Fruit fly (Drosophila melanogaster) whole organism, embryonic: ENCODE measurements around the gene CG10089.
A peak's percentile ranks its signal among the peaks of the same experiment; 100 is the strongest.

Source experiments
- B-H2 ChIP-seq: fragments of 200-800 bp; sonication (Bioruptor generic); optimal IDR thresholded peaks from 2 replicates; lab custom pipeline; 2018; ENCODE audit warnings: missing biosample characterization, mild to moderate bottlenecking, missing genetic modification characterization
- BtbVII ChIP-seq: fragments of 200-800 bp; sonication (Bioruptor generic); optimal IDR thresholded peaks from 3 replicates; lab custom pipeline; 2017; ENCODE audit warnings: missing biosample characterization, mild to moderate bottlenecking, missing genetic modification characterization
- CG10209 ChIP-seq: fragments of 200-800 bp; sonication (Bioruptor generic); optimal IDR thresholded peaks from 3 replicates; lab custom pipeline; 2017; ENCODE audit warnings: missing biosample characterization, mild to moderate bottlenecking, missing genetic modification characterization, missing genetic modification reagents
- CG11085 ChIP-seq: fragments of 200-800 bp; sonication (Bioruptor generic); IDR thresholded peaks from 2 replicates; pipeline ENCODE4 v1.3.6; 2022; ENCODE audit warnings: missing biosample characterization, missing genetic modification characterization
- CG11093 ChIP-seq: fragments of 200-800 bp; sonication (Bioruptor generic); IDR thresholded peaks from 3 replicates; pipeline ENCODE4 v1.3.6; 2022; ENCODE audit warnings: missing biosample characterization, missing genetic modification characterization
- CG12769 ChIP-seq: fragments of 200-800 bp; sonication (Bioruptor generic); optimal IDR thresholded peaks from 2 replicates; lab custom pipeline; 2019; ENCODE audit warnings: missing biosample characterization, mild to moderate bottlenecking, missing genetic modification characterization, moderate library complexity
- CG1529 ChIP-seq: fragments of 200-800 bp; sonication (Bioruptor generic); optimal IDR thresholded peaks from 3 replicates; lab custom pipeline; 2018; ENCODE audit warnings: missing biosample characterization, missing genetic modification characterization
- CG1602 ChIP-seq: fragments of 200-800 bp; sonication (Bioruptor generic); optimal IDR thresholded peaks from 3 replicates; lab custom pipeline; 2016; ENCODE audit warnings: missing biosample characterization, missing genetic modification characterization
- CG16813 ChIP-seq: fragments of 200-800 bp; sonication (Bioruptor generic); IDR thresholded peaks from 3 replicates; pipeline ENCODE4 v1.3.6; 2022; ENCODE audit warnings: missing biosample characterization, missing genetic modification characterization; ENCODE audit not compliant: partially characterized antibody
- CG16815 ChIP-seq: fragments of 200-800 bp; sonication (Bioruptor generic); optimal IDR thresholded peaks from 3 replicates; lab custom pipeline; 2017; ENCODE audit warnings: missing biosample characterization, mild to moderate bottlenecking, missing genetic modification characterization
- CG16863 ChIP-seq: fragments of 200-800 bp; sonication (Bioruptor generic); optimal IDR thresholded peaks from 3 replicates; lab custom pipeline; 2016; ENCODE audit warnings: missing biosample characterization, missing genetic modification characterization
- CG17359 ChIP-seq: fragments of 200-800 bp; sonication (Bioruptor generic); optimal IDR thresholded peaks from 3 replicates; lab custom pipeline; 2018; ENCODE audit warnings: missing biosample characterization, mild to moderate bottlenecking, missing genetic modification characterization, moderate library complexity
- CG2199 ChIP-seq: fragments of 200-800 bp; sonication (Bioruptor generic); IDR thresholded peaks from 3 replicates; pipeline ENCODE4 v1.3.6; 2022; ENCODE audit warnings: missing biosample characterization, missing genetic modification characterization
- CG30020 ChIP-seq: fragments of 200-800 bp; optimal IDR thresholded peaks from 2 replicates; lab custom pipeline; 2019; ENCODE audit warnings: missing biosample characterization, mild to moderate bottlenecking, missing genetic modification characterization, moderate library complexity
- CG30403 ChIP-seq: fragments of 200-800 bp; sonication (Bioruptor generic); optimal IDR thresholded peaks from 3 replicates; lab custom pipeline; 2016; ENCODE audit warnings: missing biosample characterization, missing genetic modification characterization
- CG3407 ChIP-seq: fragments of 200-800 bp; sonication (Bioruptor generic); optimal IDR thresholded peaks from 2 replicates; lab custom pipeline; 2018; ENCODE audit warnings: missing biosample characterization, mild to moderate bottlenecking, missing genetic modification characterization
- CG34422 ChIP-seq: fragments of 200-800 bp; sonication (Bioruptor generic); IDR thresholded peaks from 3 replicates; pipeline ENCODE4 v1.3.6; 2022; ENCODE audit warnings: missing biosample characterization, missing genetic modification characterization
- CG6175 ChIP-seq: fragments of 200-800 bp; sonication (Bioruptor generic); IDR thresholded peaks from 3 replicates; pipeline ENCODE4 v1.3.6; 2022; ENCODE audit warnings: missing biosample characterization, missing genetic modification characterization
- CG6272 ChIP-seq: fragments of 200-800 bp; sonication (Bioruptor generic); IDR thresholded peaks from 2 replicates; pipeline ENCODE4 v1.3.6; 2022; ENCODE audit warnings: missing biosample characterization, missing genetic modification characterization
- CG7786 ChIP-seq: fragments of 200-800 bp; sonication (Bioruptor generic); optimal IDR thresholded peaks from 2 replicates; lab custom pipeline; 2016; ENCODE audit warnings: missing biosample characterization, missing genetic modification characterization
- CG7928 ChIP-seq: fragments of 200-800 bp; sonication (Bioruptor generic); optimal IDR thresholded peaks from 2 replicates; lab custom pipeline; 2017; ENCODE audit warnings: missing biosample characterization, mild to moderate bottlenecking, missing genetic modification characterization
- CG8765 ChIP-seq: fragments of 200-800 bp; sonication (Bioruptor generic); IDR thresholded peaks from 2 replicates; pipeline ENCODE4 v1.3.6; 2022; ENCODE audit warnings: missing biosample characterization, missing genetic modification characterization
- CG9817 ChIP-seq: fragments of 200-800 bp; sonication (Bioruptor generic); optimal IDR thresholded peaks from 2 replicates; lab custom pipeline; 2018; ENCODE audit warnings: missing biosample characterization, mild to moderate bottlenecking, missing genetic modification characterization, moderate library complexity
- H2.0 ChIP-seq: fragments of 200-800 bp; sonication (Bioruptor generic); IDR thresholded peaks from 2 replicates; pipeline ENCODE4 v1.3.6; 2022; ENCODE audit warnings: missing biosample characterization, missing genetic modification characterization
- HLHmδ ChIP-seq: fragments of 200-800 bp; sonication (Bioruptor generic); optimal IDR thresholded peaks from 2 replicates; lab custom pipeline; 2018; ENCODE audit warnings: missing biosample characterization, mild to moderate bottlenecking, missing genetic modification characterization, moderate library complexity
- Lpt ChIP-seq: fragments of >200 bp; optimal IDR thresholded peaks from 2 replicates; lab custom pipeline; 2018; ENCODE audit warnings: missing biosample characterization, missing genetic modification characterization
- Poxn ChIP-seq: fragments of 200-800 bp; sonication (Bioruptor generic); IDR thresholded peaks from 2 replicates; pipeline ENCODE4 v1.3.6; 2022; ENCODE audit warnings: missing biosample characterization, missing genetic modification characterization
- Rfx ChIP-seq: fragments of 200-800 bp; sonication (Bioruptor generic); IDR thresholded peaks from 2 replicates; pipeline ENCODE4 v1.3.6; 2022; ENCODE audit warnings: missing biosample characterization, missing genetic modification characterization
- Vsx1 ChIP-seq: fragments of 200-800 bp; sonication (Bioruptor generic); optimal IDR thresholded peaks from 2 replicates; lab custom pipeline; 2017; ENCODE audit warnings: missing biosample characterization, mild to moderate bottlenecking, missing genetic modification characterization, missing genetic modification reagents
- chn ChIP-seq: fragments of 200-800 bp; sonication (Bioruptor generic); optimal IDR thresholded peaks from 2 replicates; lab custom pipeline; 2016; ENCODE audit warnings: missing biosample characterization, missing genetic modification characterization
- ci ChIP-seq: fragments of 200-800 bp; sonication (Bioruptor generic); IDR thresholded peaks from 3 replicates; pipeline ENCODE4 v1.3.6; 2022; ENCODE audit warnings: missing biosample characterization, missing genetic modification characterization
- crc ChIP-seq: fragments of 200-800 bp; sonication (Bioruptor generic); optimal IDR thresholded peaks from 2 replicates; lab custom pipeline; 2016; ENCODE audit warnings: missing biosample characterization, missing genetic modification characterization
- dimm ChIP-seq: fragments of 200-800 bp; sonication (Bioruptor generic); IDR thresholded peaks from 2 replicates; pipeline ENCODE4 v1.3.6; 2022; ENCODE audit warnings: missing biosample characterization, missing genetic modification characterization
- disco-r ChIP-seq: fragments of 200-800 bp; sonication (Bioruptor generic); optimal IDR thresholded peaks from 2 replicates; lab custom pipeline; 2016; ENCODE audit warnings: missing biosample characterization, missing genetic modification characterization
- fd3F ChIP-seq: fragments of 200-800 bp; sonication (Bioruptor generic); optimal IDR thresholded peaks from 2 replicates; lab custom pipeline; 2018; ENCODE audit warnings: missing biosample characterization, mild to moderate bottlenecking, missing genetic modification characterization, moderate library complexity
- gcm ChIP-seq: fragments of 200-800 bp; sonication (Bioruptor generic); optimal IDR thresholded peaks from 2 replicates; lab custom pipeline; 2019; ENCODE audit warnings: missing biosample characterization, mild to moderate bottlenecking, missing genetic modification characterization, moderate library complexity
- kah ChIP-seq: fragments of 200-800 bp; sonication (Bioruptor generic); optimal IDR thresholded peaks from 2 replicates; lab custom pipeline; 2018; ENCODE audit warnings: missing biosample characterization, mild to moderate bottlenecking, missing genetic modification characterization
- lab ChIP-seq: fragments of 200-800 bp; sonication (Bioruptor generic); optimal IDR thresholded peaks from 3 replicates; lab custom pipeline; 2017; ENCODE audit warnings: missing biosample characterization, missing genetic modification characterization, mild to moderate bottlenecking, moderate library complexity, missing genetic modification reagents
- lola ChIP-seq, 3 experiments: fragments of >200 bp in 2 of 3; fragments of 200-800 bp in 1 of 3; sonication (Bioruptor generic) in 1 of 3; optimal IDR thresholded peaks; 2 replicates each; lab custom pipeline; 2017 to 2019; ENCODE audit warnings: missing biosample characterization in 3 of 3, missing genetic modification characterization in 3 of 3, mild to moderate bottlenecking in 1 of 3, moderate library complexity in 1 of 3
- maf-S ChIP-seq: fragments of 200-800 bp; sonication (Bioruptor generic); optimal IDR thresholded peaks from 2 replicates; lab custom pipeline; 2016; ENCODE audit warnings: missing biosample characterization, missing genetic modification characterization
- phol ChIP-seq: fragments of 200-800 bp; sonication (Bioruptor generic); optimal IDR thresholded peaks from 3 replicates; lab custom pipeline; 2018; ENCODE audit warnings: missing biosample characterization, mild to moderate bottlenecking, missing genetic modification characterization, moderate library complexity
- sima ChIP-seq: fragments of 200-800 bp; sonication (Bioruptor generic); optimal IDR thresholded peaks from 2 replicates; lab custom pipeline; 2016; ENCODE audit warnings: missing biosample characterization, missing genetic modification characterization
- slbo ChIP-seq: fragments of 200-800 bp; sonication (Bioruptor generic); IDR thresholded peaks from 2 replicates; pipeline ENCODE4 v1.3.6; 2022; ENCODE audit warnings: missing biosample characterization, missing genetic modification characterization
- slp2 ChIP-seq: fragments of 200-800 bp; sonication (Bioruptor generic); optimal IDR thresholded peaks from 2 replicates; lab custom pipeline; 2016; ENCODE audit warnings: missing biosample characterization, missing genetic modification characterization
- so ChIP-seq: fragments of 200-800 bp; sonication (Bioruptor generic); IDR thresholded peaks from 3 replicates; pipeline ENCODE4 v1.3.6; 2022; ENCODE audit warnings: missing biosample characterization, missing genetic modification characterization
- stc ChIP-seq: fragments of 200-800 bp; sonication (Bioruptor generic); IDR thresholded peaks from 2 replicates; pipeline ENCODE4 v1.3.6; 2022; ENCODE audit warnings: missing biosample characterization, missing genetic modification characterization
- tin ChIP-seq: fragments of 200-800 bp; sonication (Bioruptor generic); optimal IDR thresholded peaks from 3 replicates; lab custom pipeline; 2016; ENCODE audit warnings: missing biosample characterization, missing genetic modification characterization
- tll ChIP-seq, 2 experiments: fragments of 200-800 bp in 1 of 2; fragments of >200 bp in 1 of 2; sonication (Bioruptor generic) in 1 of 2; optimal IDR thresholded peaks; 2 replicates each; lab custom pipeline; 2017 to 2019; ENCODE audit warnings: missing biosample characterization in 2 of 2, missing genetic modification characterization in 2 of 2, mild to moderate bottlenecking in 1 of 2, moderate library complexity in 1 of 2
- wdn ChIP-seq: fragments of 200-800 bp; sonication (Bioruptor generic); IDR thresholded peaks from 2 replicates; pipeline ENCODE4 v1.3.6; 2022; ENCODE audit warnings: missing biosample characterization, missing genetic modification characterization
- zen2 ChIP-seq: fragments of 200-800 bp; sonication (Bioruptor generic); IDR thresholded peaks from 3 replicates; pipeline ENCODE4 v1.3.6; 2022; ENCODE audit warnings: missing biosample characterization, missing genetic modification characterization; ENCODE audit not compliant: partially characterized antibody

Gene CG10089

dm6 chr3L:13479609-13480240, 5.1 kb upstream of the CG10089 start (continued):
- TF ChIP-seq slp2 (GFP tag; lab: Kevin White, UChicago), result no peak
- peak; percentile 31; the same call in 1 of the 3 replicates for TF ChIP-seq CG34422
- 0 out of 3 replicates have a peak, but pooled peaks have one; percentile 69 for TF ChIP-seq CG2199 (GFP tag; lab: Robert Waterston, UW)
- peak; percentile 41 for TF ChIP-seq CG10209
- no peak for TF ChIP-seq CG11093 (GFP tag; lab: Robert Waterston, UW)
- TF ChIP-seq CG9817 (tag; lab: Kevin White, UChicago), result peak; percentile 54
- no peak for TF ChIP-seq CG16863
- TF ChIP-seq so (GFP tag; lab: Robert Waterston, UW), result 0 out of 3 replicates have a peak, but pooled peaks have one; percentile 56
- no peak for TF ChIP-seq dimm (GFP tag; lab: Robert Waterston, UW)
- TF ChIP-seq tin (GFP tag; lab: Kevin White, UChicago), result peak; percentile 6
- no peak for TF ChIP-seq HLHmδ (GFP tag; lab: Kevin White, UChicago)
- no peak for TF ChIP-seq lola (GFP tag; optimal IDR thresholded peaks at IDR 0.05; lab: Kevin White, UChicago)
- TF ChIP-seq CG7786 (GFP tag; lab: Kevin White, UChicago), result peak; percentile 63
- no peak for TF ChIP-seq H2.0
- no peak for TF ChIP-seq maf-S (GFP tag; lab: Kevin White, UChicago)
- peak; percentile 69 for TF ChIP-seq BtbVII (GFP tag; lab: Kevin White, UChicago)
- TF ChIP-seq CG16815 (GFP tag; lab: Kevin White, UChicago), result peak; percentile 18
- TF ChIP-seq sima (GFP tag; lab: Kevin White, UChicago), result no peak
- no peak for TF ChIP-seq CG7928 (GFP tag; lab: Kevin White, UChicago)
- peak; percentile 69 for TF ChIP-seq Rfx (GFP tag; lab: Robert Waterston, UW)
- peak; percentile 49 for TF ChIP-seq CG17359 (tag; lab: Kevin White, UChicago)
- TF ChIP-seq CG3407 (GFP tag; lab: Kevin White, UChicago), result no peak
- TF ChIP-seq kah (GFP tag; lab: Kevin White, UChicago), result no peak
- no peak for TF ChIP-seq Poxn (GFP tag; lab: Robert Waterston, UW)
- no peak for TF ChIP-seq CG6272 (GFP tag; lab: Robert Waterston, UW)
- TF ChIP-seq B-H2 (GFP tag; lab: Kevin White, UChicago), result peak; percentile 15
- no peak for TF ChIP-seq crc (GFP tag; lab: Kevin White, UChicago)
- no peak for TF ChIP-seq Vsx1 (GFP tag; lab: Kevin White, UChicago)
- TF ChIP-seq CG11085, result no peak
- TF ChIP-seq chn (GFP tag; lab: Kevin White, UChicago), result no peak
- TF ChIP-seq CG6175 (GFP tag; lab: Robert Waterston, UW), result 0 out of 3 replicates have a peak, but pooled peaks have one; percentile 9
- TF ChIP-seq ci, result no peak; the same call in 2 of the 3 replicates
- TF ChIP-seq CG1529 (GFP tag; lab: Kevin White, UChicago), result no peak
- TF ChIP-seq zen2 (GFP tag; lab: Robert Waterston, UW), result no peak
- peak; percentile 19 for TF ChIP-seq CG1602 (GFP tag; lab: Kevin White, UChicago)
- no peak for TF ChIP-seq CG8765 (GFP tag; lab: Robert Waterston, UW)
- TF ChIP-seq phol (tag; lab: Kevin White, UChicago), result peak; percentile 48
- peak; percentile 35 for TF ChIP-seq fd3F (GFP tag; lab: Kevin White, UChicago)
- TF ChIP-seq CG30020 (tag; lab: Kevin White, UChicago), result no peak
- TF ChIP-seq gcm (GFP tag; lab: Kevin White, UChicago), result no peak
- TF ChIP-seq CG16813, result no peak
- no peak for TF ChIP-seq stc (GFP tag; lab: Robert Waterston, UW)
- peak; percentile 55 for TF ChIP-seq CG30403 (GFP tag; lab: Kevin White, UChicago)
- peak; percentile 69 for TF ChIP-seq slbo (GFP tag; lab: Robert Waterston, UW)
- 0 out of 2 replicates have a peak, but pooled peaks have one; percentile 21 for TF ChIP-seq wdn (GFP tag; lab: Robert Waterston, UW)
- no peak for TF ChIP-seq tll (GFP tag; optimal IDR thresholded peaks at IDR 0.05; lab: Kevin White, UChicago)
- peak; percentile 78 for TF ChIP-seq lab (GFP tag; lab: Kevin White, UChicago)
- no peak for TF ChIP-seq disco-r (GFP tag; lab: Kevin White, UChicago)
- TF ChIP-seq CG12769, result peak; percentile 52
- TF ChIP-seq Lpt, result no peak
